Worm (Caenorhabditis elegans) whole organism, early embryonic: ENCODE results near the gene Y38H6C.20.
"Not testable (repeated sequence)": the region's sequence is repeated elsewhere in the genome, so short reads cannot be mapped to it uniquely, and the experiment has no call there.

ENCODE experiments used
- B0310.2 ChIP-seq: sonication (generic microtip); optimal IDR thresholded peaks from 2 replicates; lab custom pipeline; 2016; ENCODE audit warnings: mild to moderate bottlenecking, missing genetic modification characterization, missing compliant biosample characterization
- ama-1 ChIP-seq: fragments of 150-350 bp; optimal IDR thresholded peaks from 2 replicates; lab custom pipeline; 2014
- sea-1 ChIP-seq: fragments of 200-800 bp; sonication (Bioruptor generic); conservative IDR thresholded peaks from 2 replicates; pipeline ENCODE4 v1.3.6; 2022; ENCODE audit warnings: missing genetic modification characterization, missing compliant biosample characterization
- tbx-37 ChIP-seq: fragments of 200-800 bp; sonication (Bioruptor generic); conservative IDR thresholded peaks from 2 replicates; pipeline ENCODE4 v1.3.6; 2022; ENCODE audit warnings: missing genetic modification reagents, missing genetic modification characterization, missing compliant biosample characterization

- not testable (repeated sequence) for TF ChIP-seq tbx-37 (GFP tag; lab: Robert Waterston, UW); sea-1 (GFP tag; lab: Robert Waterston, UW); ama-1 (lab: Kevin White, UChicago); B0310.2 (tag; lab: Kevin White, UChicago)
Measured at ce11 chrV:20513661-20514060, 37.3 kb downstream of the Y38H6C.20 start, which contains the start of gene Y38H6C.8.
